Fruit fly (Drosophila melanogaster): ENCODE measurements around the gene CG10802.

Gene CG10802

DNA sequence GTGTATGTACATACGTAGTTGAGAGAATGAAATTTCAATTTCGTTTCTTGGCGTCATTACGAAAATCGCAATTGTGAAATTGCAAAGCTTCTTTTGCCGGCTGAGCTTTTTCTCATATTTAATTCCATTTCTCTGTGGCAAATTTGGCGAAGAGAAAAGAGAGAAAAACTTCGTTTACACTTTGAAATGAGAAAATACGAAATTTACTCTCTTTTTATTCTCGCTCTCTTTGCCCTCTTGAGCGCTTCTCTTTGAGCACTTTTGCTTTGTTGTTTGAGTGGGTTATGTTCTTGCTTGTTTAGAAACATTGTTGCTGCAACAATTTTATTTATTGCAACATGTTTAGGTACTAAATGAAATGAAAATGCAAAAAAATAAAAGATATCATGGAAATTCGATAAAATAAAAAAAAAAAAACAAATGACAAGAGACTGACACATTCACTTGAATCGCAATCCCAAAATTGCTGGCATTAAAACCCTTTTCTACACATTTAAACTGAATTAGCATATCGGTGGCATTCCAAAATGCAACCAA, 31.4 kb upstream of the CG10802 start (continued):
- TF ChIP-seq Vsx2 (GFP tag; optimal IDR thresholded peaks at IDR 0.05; ENCODE audit: partially characterized antibody) (no peak), dl (GFP tag; optimal IDR thresholded peaks at IDR 0.05; ENCODE audit: insufficient read depth in 1 of 2, partially characterized antibody in 2 of 2) (peak; percentile 4 to 42), Sp1 (GFP tag; optimal IDR thresholded peaks at IDR 0.05) (no peak), lola (GFP tag; optimal IDR thresholded peaks at IDR 0.05) (no peak)

DNA sequence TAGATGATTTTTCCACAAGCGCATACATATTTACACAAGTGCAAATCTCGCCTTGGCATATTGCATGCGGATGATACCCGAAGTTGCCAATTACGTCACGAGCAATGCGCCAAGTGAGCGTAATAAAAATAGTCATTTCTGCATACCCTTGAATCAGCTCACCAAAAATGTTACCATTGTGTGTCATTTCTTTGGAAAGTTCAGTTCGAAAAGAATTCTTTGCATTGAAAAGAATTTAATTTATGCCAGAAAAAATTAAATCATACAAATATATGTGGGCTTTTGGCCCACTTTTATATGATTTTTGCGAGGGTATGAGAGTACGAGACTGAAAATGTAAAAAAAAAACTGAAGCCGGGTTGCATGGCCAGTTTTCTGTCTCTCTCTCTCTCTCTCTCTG, 30.8 kb upstream of the CG10802 start:
- TF ChIP-seq CG32264 (GFP tag; optimal IDR thresholded peaks at IDR 0.05) = no peak
- TF ChIP-seq dmrt93B (GFP tag; optimal IDR thresholded peaks at IDR 0.05) = no peak
- no peak for TF ChIP-seq brk (GFP tag; optimal IDR thresholded peaks at IDR 0.05)

DNA sequence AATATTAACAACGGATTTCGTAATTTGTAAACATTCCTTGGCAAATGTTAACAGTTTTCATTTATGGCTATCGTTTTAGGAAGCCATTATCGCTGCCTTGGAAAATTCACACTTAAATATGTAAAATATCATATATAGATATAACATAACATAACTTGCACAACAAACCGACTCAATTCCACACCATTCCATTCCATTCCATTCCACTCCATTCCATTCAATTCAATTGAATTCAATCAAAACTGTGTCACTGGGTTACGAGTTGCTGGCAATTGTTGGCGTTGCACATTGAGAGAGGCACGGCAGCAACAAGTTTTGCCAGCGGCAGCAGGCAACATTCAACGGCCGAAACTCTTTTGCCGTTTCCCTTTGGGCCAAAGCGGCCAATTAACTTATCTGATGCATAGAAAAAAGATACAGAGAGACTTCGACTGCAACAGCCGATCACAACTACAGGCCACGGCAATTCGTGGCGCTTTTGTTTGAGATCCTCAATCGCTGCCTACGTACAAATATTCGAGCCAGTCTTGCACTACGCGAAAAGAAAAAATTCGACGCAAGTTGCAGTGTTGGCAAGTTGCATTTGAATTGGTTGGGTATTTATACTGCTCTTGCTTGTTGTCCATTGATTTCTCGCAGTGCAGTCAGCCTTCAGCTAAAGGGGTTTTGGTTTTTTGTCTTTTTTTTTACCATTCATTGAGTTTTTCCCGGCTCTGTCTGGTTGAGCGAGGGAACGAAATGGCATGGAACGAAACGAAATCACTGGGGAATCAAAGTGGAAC, 29.5 kb upstream of the CG10802 start:
- TF ChIP-seq usp (GFP tag; optimal IDR thresholded peaks at IDR 0.05) (no peak), Hr78 (GFP tag; optimal IDR thresholded peaks at IDR 0.05) (no peak), lola (GFP tag; optimal IDR thresholded peaks at IDR 0.05) (no peak), Dif (GFP tag; optimal IDR thresholded peaks at IDR 0.05; ENCODE audit: partially characterized antibody) (no peak), sv (GFP tag; optimal IDR thresholded peaks at IDR 0.05) (no peak), N (GFP tag; optimal IDR thresholded peaks at IDR 0.05) (no peak), br (GFP tag; optimal IDR thresholded peaks at IDR 0.05) (no peak), Dfd (GFP tag; optimal IDR thresholded peaks at IDR 0.05) (no peak), Vsx2 (GFP tag; optimal IDR thresholded peaks at IDR 0.05; ENCODE audit: partially characterized antibody) (no peak), tai (GFP tag; optimal IDR thresholded peaks at IDR 0.05) (no peak), Abd-B (GFP tag; optimal IDR thresholded peaks at IDR 0.05) (no peak), GATAd (GFP tag; optimal IDR thresholded peaks at IDR 0.05) (no peak), Hnf4 (GFP tag; optimal IDR thresholded peaks at IDR 0.05) (no peak), jim (GFP tag; optimal IDR thresholded peaks at IDR 0.05) (no peak), Mio (GFP tag; optimal IDR thresholded peaks at IDR 0.05) (no peak), dsf (GFP tag; optimal IDR thresholded peaks at IDR 0.05; ENCODE audit: borderline replicate concordance) (no peak)

DNA sequence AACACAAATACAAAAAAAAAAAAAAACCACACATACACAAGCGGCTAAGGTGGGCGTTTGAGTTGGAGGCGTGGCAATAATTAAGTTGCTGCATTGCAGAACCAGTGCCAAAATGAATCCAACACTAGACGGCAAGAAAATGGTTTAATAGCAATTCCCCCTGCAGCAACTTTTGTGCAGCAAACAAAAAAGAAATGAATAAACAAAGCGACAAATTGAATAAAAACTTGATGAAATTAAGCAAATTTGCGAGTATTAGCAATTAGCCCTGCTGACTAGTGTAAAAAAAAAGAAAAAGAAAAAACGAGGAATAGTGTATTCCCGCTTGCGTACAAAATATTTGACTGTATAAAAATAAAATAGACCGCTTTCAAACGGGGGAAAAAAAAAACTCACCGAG, 28.1 kb upstream of the CG10802 start:
- TF ChIP-seq Hr78 (GFP tag; optimal IDR thresholded peaks at IDR 0.05) (no peak), pan (optimal IDR thresholded peaks at IDR 0.05) (no peak)

DNA sequence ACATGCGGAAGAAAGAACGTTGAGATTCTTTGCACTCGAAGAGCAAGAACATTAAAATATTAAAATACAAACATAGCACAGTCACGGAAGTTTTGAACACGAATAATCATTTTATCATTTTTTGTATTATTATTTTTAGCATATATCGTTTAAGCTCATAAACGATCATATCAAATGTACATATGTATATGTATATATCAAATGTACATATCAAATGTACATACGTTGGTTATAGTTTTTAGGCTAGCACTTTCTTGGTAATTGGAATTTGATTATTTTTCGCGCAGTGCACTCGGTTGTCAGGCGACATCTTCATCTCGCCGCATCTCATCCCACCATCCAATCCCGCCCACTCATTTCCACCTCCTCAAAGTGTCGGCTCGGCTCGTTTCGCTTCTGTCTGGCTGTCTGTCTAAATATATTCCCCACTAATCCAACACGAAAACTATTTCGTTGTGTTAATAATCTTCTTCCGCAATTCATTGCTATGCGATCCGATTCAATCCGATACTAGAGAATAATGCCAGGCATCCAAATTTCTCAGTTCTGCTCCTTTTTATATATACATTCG, 27.2 kb upstream of the CG10802 start:
- TF ChIP-seq Vsx2 (GFP tag; optimal IDR thresholded peaks at IDR 0.05; ENCODE audit: partially characterized antibody) (no peak), Sp1 (GFP tag; optimal IDR thresholded peaks at IDR 0.05) (no peak), OdsH (GFP tag; optimal IDR thresholded peaks at IDR 0.05) (no peak), Jra (GFP tag; optimal IDR thresholded peaks at IDR 0.05) (no peak), N (GFP tag; optimal IDR thresholded peaks at IDR 0.05) (no peak), Rel (GFP tag; optimal IDR thresholded peaks at IDR 0.05) (no peak), Rel (tag; optimal IDR thresholded peaks at IDR 0.05) (no peak), Myc (optimal IDR thresholded peaks at IDR 0.05) (no peak), brk (GFP tag; optimal IDR thresholded peaks at IDR 0.05) (no peak), Mio (GFP tag; optimal IDR thresholded peaks at IDR 0.05) (no peak), psq (GFP tag; optimal IDR thresholded peaks at IDR 0.05) (no peak), dl (GFP tag; optimal IDR thresholded peaks at IDR 0.05; ENCODE audit: insufficient read depth in 1 of 2, partially characterized antibody in 2 of 2) (no peak), foxo (GFP tag; optimal IDR thresholded peaks at IDR 0.05) (no peak), jim (GFP tag; optimal IDR thresholded peaks at IDR 0.05) (no peak), rgr (GFP tag; optimal IDR thresholded peaks at IDR 0.05) (no peak), woc (GFP tag; optimal IDR thresholded peaks at IDR 0.05) (no peak), CrebA (GFP tag; optimal IDR thresholded peaks at IDR 0.05; ENCODE audit: borderline replicate concordance) (no peak), Dfd (GFP tag; optimal IDR thresholded peaks at IDR 0.05) (no peak), ey (GFP tag; optimal IDR thresholded peaks at IDR 0.05) (no peak)
